Worm (Caenorhabditis elegans) whole organism, early embryonic: Measurements from ENCODE around the gene C23F12.3.

Experiments
- B0310.2 ChIP-seq: sonication (generic microtip); optimal IDR thresholded peaks from 2 replicates; lab custom pipeline; 2016; ENCODE audit warnings: mild to moderate bottlenecking, missing genetic modification characterization, missing compliant biosample characterization
- aly-1 ChIP-seq: sonication (generic microtip); optimal IDR thresholded peaks from 2 replicates; lab custom pipeline; 2016; ENCODE audit warnings: missing genetic modification characterization, missing compliant biosample characterization
- ama-1 ChIP-seq: fragments of 150-350 bp; optimal IDR thresholded peaks from 2 replicates; lab custom pipeline; 2014
- ceh-13 ChIP-seq: fragments of 200-800 bp; sonication (Bioruptor generic); optimal IDR thresholded peaks from 2 replicates; lab custom pipeline; 2018; ENCODE audit warnings: mild to moderate bottlenecking, missing genetic modification characterization, missing compliant biosample characterization
- ceh-36 ChIP-seq: sonication (generic microtip); optimal IDR thresholded peaks from 2 replicates; lab custom pipeline; 2016; ENCODE audit warnings: missing genetic modification characterization, inconsistent platforms, missing compliant biosample characterization
- ets-7 ChIP-seq: sonication (generic microtip); optimal IDR thresholded peaks from 2 replicates; lab custom pipeline; 2016; ENCODE audit warnings: missing genotype, missing genetic modification characterization, missing compliant biosample characterization
- pes-1 ChIP-seq: fragments of 200-800 bp; sonication (Bioruptor generic); IDR thresholded peaks from 2 replicates; pipeline ENCODE4 v1.3.6; 2022; ENCODE audit warnings: missing genetic modification reagents, missing genetic modification characterization, missing compliant biosample characterization
- sea-1 ChIP-seq: fragments of 200-800 bp; sonication (Bioruptor generic); conservative IDR thresholded peaks from 2 replicates; pipeline ENCODE4 v1.3.6; 2022; ENCODE audit warnings: missing genetic modification characterization, missing compliant biosample characterization
- tra-4 ChIP-seq: sonication (generic microtip); optimal IDR thresholded peaks from 2 replicates; lab custom pipeline; 2017; ENCODE audit warnings: missing genetic modification characterization, missing compliant biosample characterization

- TF ChIP-seq sea-1 (GFP tag; lab: Robert Waterston, UW) (no peak), tra-4 (no peak), ama-1 (lab: Kevin White, UChicago) (no peak), pes-1 (no peak), ceh-13 (no peak), B0310.2 (tag; lab: Kevin White, UChicago) (no peak), ets-7 (no peak), aly-1 (tag; lab: Kevin White, UChicago) (no peak), ceh-36 (tag; lab: Kevin White, UChicago) (no peak)
These were observed 27.4 kb upstream of the C23F12.3 start for ce11 chrX:9364082-9364481.
